Worm (Caenorhabditis elegans): ENCODE measurements around the gene C07A9.12.
A peak's percentile ranks its signal among the peaks of the same experiment; 100 is the strongest.

C07A9.12 gene

DNA sequence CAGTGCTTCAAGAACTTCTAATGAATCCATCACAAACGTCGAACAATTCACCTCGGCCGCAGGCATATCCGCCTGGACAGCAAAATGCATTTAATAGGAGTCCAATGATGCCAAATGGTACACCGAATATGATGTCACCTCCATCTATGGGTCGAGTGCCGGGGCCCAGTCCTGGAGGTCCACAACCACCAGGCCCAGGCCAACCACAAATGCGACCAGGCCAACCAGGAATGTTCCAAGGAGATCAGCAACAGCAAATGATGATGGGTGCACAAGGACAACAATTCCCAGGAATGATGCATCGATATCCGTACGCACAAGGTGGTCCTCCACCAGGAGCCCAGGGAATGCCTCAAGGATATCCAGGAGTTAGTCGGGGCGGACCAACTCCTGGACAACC is 39.8 kb upstream of the C07A9.12 start:
- TF ChIP-seq nhr-11 (tag; optimal IDR thresholded peaks at IDR 0.05) (no peak), ZK546.5 (tag; optimal IDR thresholded peaks at IDR 0.05) (no peak), ceh-16 (tag; optimal IDR thresholded peaks at IDR 0.05) (no peak), zag-1 (tag; optimal IDR thresholded peaks at IDR 0.05) (no peak), ztf-4 (tag; optimal IDR thresholded peaks at IDR 0.05) (no peak), lsy-12 (tag; optimal IDR thresholded peaks at IDR 0.05) (no peak), nfya-1 (tag; optimal IDR thresholded peaks at IDR 0.05; ENCODE audit: insufficient read depth) (no peak), elt-3 (tag; optimal IDR thresholded peaks at IDR 0.05) (no peak), nhr-67 (tag; optimal IDR thresholded peaks at IDR 0.05) (no peak), mdl-1 (tag; optimal IDR thresholded peaks at IDR 0.05) (no peak), egl-5 (tag; optimal IDR thresholded peaks at IDR 0.05) (no peak), sea-2 (GFP tag; optimal IDR thresholded peaks at IDR 0.05) (no peak), unc-39 (tag; optimal IDR thresholded peaks at IDR 0.05) (no peak), lin-15B (tag; optimal IDR thresholded peaks at IDR 0.05) (no peak)

DNA sequence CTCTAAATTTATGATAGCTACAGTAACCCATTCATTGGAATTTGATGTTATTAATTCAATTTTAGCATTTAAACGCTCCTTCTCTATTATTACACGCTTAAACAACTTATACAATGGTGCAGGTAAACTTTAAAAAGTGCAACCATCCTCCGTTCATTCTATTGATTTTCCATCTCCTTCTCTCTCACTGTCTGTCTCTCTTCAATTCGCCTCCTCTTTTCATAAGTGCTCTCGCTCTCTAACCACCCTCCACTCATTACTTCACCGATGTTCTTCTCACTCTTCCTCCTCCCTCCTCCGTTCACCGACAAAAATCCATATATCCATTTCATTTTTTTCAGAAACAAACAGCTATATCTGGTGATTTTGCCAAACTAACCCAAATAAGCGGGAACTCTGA is 38.8 kb upstream of the C07A9.12 start, which contains the start of gene cbp-1:
Gene cbp-1 (plus strand): TSS at position 335 of the 400 bp plus-strand sequence.
- TF ChIP-seq daf-12 (tag; optimal IDR thresholded peaks at IDR 0.05) (peak; percentile 48), lin-15B (tag; optimal IDR thresholded peaks at IDR 0.05) (no peak), nhr-23 (tag; optimal IDR thresholded peaks at IDR 0.05) (peak; percentile 57), unc-39 (tag; optimal IDR thresholded peaks at IDR 0.05) (no peak), mdl-1 (tag; optimal IDR thresholded peaks at IDR 0.05) (no peak), pha-4 (tag; optimal IDR thresholded peaks at IDR 0.05) (peak; percentile 73), nhr-25 (tag; optimal IDR thresholded peaks at IDR 0.05) (peak; percentile 51), hmg-11 (tag; optimal IDR thresholded peaks at IDR 0.05) (peak; percentile 18), ama-1 (optimal IDR thresholded peaks at IDR 0.05) (no peak), egl-5 (tag; optimal IDR thresholded peaks at IDR 0.05) (peak; percentile 44), nhr-76 (tag; optimal IDR thresholded peaks at IDR 0.05) (no peak), lsy-12 (tag; optimal IDR thresholded peaks at IDR 0.05) (no peak), ZK546.5 (tag; optimal IDR thresholded peaks at IDR 0.05) (no peak), elt-1 (tag; optimal IDR thresholded peaks at IDR 0.05) (no peak), ztf-11 (tag; optimal IDR thresholded peaks at IDR 0.05) (no peak), fos-1 (tag; optimal IDR thresholded peaks at IDR 0.05) (no peak), R02D3.7 (tag; optimal IDR thresholded peaks at IDR 0.05) (no peak), ceh-28 (tag; optimal IDR thresholded peaks at IDR 0.05) (peak; percentile 83), ceh-9 (tag; optimal IDR thresholded peaks at IDR 0.05) (no peak), eor-1 (tag; optimal IDR thresholded peaks at IDR 0.05) (no peak), zag-1 (tag; optimal IDR thresholded peaks at IDR 0.05) (no peak), snpc-4 (tag; optimal IDR thresholded peaks at IDR 0.05) (no peak), sea-2 (GFP tag; optimal IDR thresholded peaks at IDR 0.05) (no peak), nhr-12 (tag; optimal IDR thresholded peaks at IDR 0.05) (no peak), nfya-1 (tag; optimal IDR thresholded peaks at IDR 0.05; ENCODE audit: insufficient read depth) (peak; percentile 69), ceh-82 (tag; optimal IDR thresholded peaks at IDR 0.05) (no peak), jun-1 (tag; optimal IDR thresholded peaks at IDR 0.05) (no peak), nhr-43 (tag; optimal IDR thresholded peaks at IDR 0.05; ENCODE audit: poor library complexity, severe bottlenecking) (no peak), lin-39 (tag; optimal IDR thresholded peaks at IDR 0.05) (peak; percentile 53), nhr-67 (tag; optimal IDR thresholded peaks at IDR 0.05) (no peak), nhr-28 (tag; optimal IDR thresholded peaks at IDR 0.05) (no peak), nhr-11 (tag; optimal IDR thresholded peaks at IDR 0.05) (no peak), nhr-237 (tag; optimal IDR thresholded peaks at IDR 0.05) (no peak), ztf-4 (tag; optimal IDR thresholded peaks at IDR 0.05) (no peak), fkh-2 (tag; optimal IDR thresholded peaks at IDR 0.05) (no peak), fkh-10 (GFP tag; optimal IDR thresholded peaks at IDR 0.05) (no peak)

DNA sequence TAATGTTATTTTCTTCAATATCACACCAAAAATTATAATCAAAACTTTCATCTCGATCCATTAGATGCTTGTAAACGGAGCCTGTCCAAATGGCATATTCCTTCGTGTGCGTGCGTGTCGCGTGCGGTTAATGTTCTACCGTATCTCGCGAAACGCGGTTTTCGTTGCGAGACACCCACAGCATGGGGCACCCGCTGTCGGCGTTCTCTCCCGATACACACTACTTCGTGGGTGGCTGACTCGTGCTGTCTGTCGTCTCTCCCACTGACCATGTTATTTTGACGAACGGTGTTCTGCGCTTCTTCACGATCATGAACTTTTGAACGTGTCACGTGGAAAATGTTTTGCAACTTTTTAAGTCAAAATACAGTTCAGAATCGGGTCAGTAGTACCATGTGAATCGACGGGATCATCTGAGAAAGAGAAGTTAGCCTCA is 38.1 kb upstream of the C07A9.12 start:
- TF ChIP-seq lsy-12 (tag; optimal IDR thresholded peaks at IDR 0.05) = peak; percentile 99
- peak; percentile 99 for TF ChIP-seq ama-1 (optimal IDR thresholded peaks at IDR 0.05)
- peak; percentile 97 for TF ChIP-seq tbx-2 (tag; optimal IDR thresholded peaks at IDR 0.05)
- peak; percentile 96 for TF ChIP-seq hmg-11 (tag; optimal IDR thresholded peaks at IDR 0.05)
- peak; percentile 66 for TF ChIP-seq fkh-10 (GFP tag; optimal IDR thresholded peaks at IDR 0.05)
- TF ChIP-seq daf-12 (tag; optimal IDR thresholded peaks at IDR 0.05) = peak; percentile 70
- peak; percentile 77 for TF ChIP-seq nhr-77 (tag; optimal IDR thresholded peaks at IDR 0.05)
- TF ChIP-seq ztf-4 (tag; optimal IDR thresholded peaks at IDR 0.05) = peak; percentile 95
- TF ChIP-seq ceh-16 (tag; optimal IDR thresholded peaks at IDR 0.05) = no peak
- peak; percentile 98 for TF ChIP-seq nhr-43 (tag; optimal IDR thresholded peaks at IDR 0.05; ENCODE audit: poor library complexity, severe bottlenecking)
- peak; percentile 99 for TF ChIP-seq nhr-23 (tag; optimal IDR thresholded peaks at IDR 0.05)
- TF ChIP-seq nfya-1 (tag; optimal IDR thresholded peaks at IDR 0.05; ENCODE audit: insufficient read depth) = peak; percentile 99
- TF ChIP-seq nhr-11 (tag; optimal IDR thresholded peaks at IDR 0.05) = peak; percentile 91
- TF ChIP-seq aly-2 (tag; optimal IDR thresholded peaks at IDR 0.05) = peak; percentile 90
- peak; percentile 99 for TF ChIP-seq nhr-25 (tag; optimal IDR thresholded peaks at IDR 0.05)
- peak; percentile 93 for TF ChIP-seq pqm-1 (tag; optimal IDR thresholded peaks at IDR 0.05)
- peak; percentile 94 for TF ChIP-seq elt-2 (tag; optimal IDR thresholded peaks at IDR 0.05)
- TF ChIP-seq elt-3 (tag; optimal IDR thresholded peaks at IDR 0.05) = peak in 2 of 3 experiments; percentile 29 to 88
- TF ChIP-seq ceh-9 (tag; optimal IDR thresholded peaks at IDR 0.05) = no peak
- TF ChIP-seq egl-5 (tag; optimal IDR thresholded peaks at IDR 0.05) = peak; percentile 98
- TF ChIP-seq mdl-1 (tag; optimal IDR thresholded peaks at IDR 0.05) = peak; percentile 92
- TF ChIP-seq nhr-12 (tag; optimal IDR thresholded peaks at IDR 0.05) = no peak
- TF ChIP-seq nhr-28 (tag; optimal IDR thresholded peaks at IDR 0.05) = peak; percentile 16
- peak; percentile 34 for TF ChIP-seq unc-39 (tag; optimal IDR thresholded peaks at IDR 0.05)
- peak; percentile 60 for TF ChIP-seq zag-1 (tag; optimal IDR thresholded peaks at IDR 0.05)
- peak; percentile 85 for TF ChIP-seq elt-1 (tag; optimal IDR thresholded peaks at IDR 0.05)
- TF ChIP-seq nhr-237 (tag; optimal IDR thresholded peaks at IDR 0.05) = peak; percentile 4
- peak; percentile 86 for TF ChIP-seq unc-62 (GFP tag; optimal IDR thresholded peaks at IDR 0.05)
- TF ChIP-seq ztf-11 (tag; optimal IDR thresholded peaks at IDR 0.05) = no peak
- peak; percentile 93 for TF ChIP-seq ceh-82 (tag; optimal IDR thresholded peaks at IDR 0.05)
- TF ChIP-seq egl-27 (tag; optimal IDR thresholded peaks at IDR 0.05) = peak; percentile 78

Measured in whole organism, L3 larva.